Worm (Caenorhabditis elegans) whole organism, late embryonic: ENCODE data around the gene zig-8.

Experiments
- F13H6.1 ChIP-seq: sonication (generic microtip); optimal IDR thresholded peaks from 2 replicates; lab custom pipeline; 2016; ENCODE audit warnings: missing genetic modification characterization, missing compliant biosample characterization
- K02D7.2 ChIP-seq: sonication (generic microtip); optimal IDR thresholded peaks from 2 replicates; lab custom pipeline; 2017; ENCODE audit warnings: mild to moderate bottlenecking, missing genetic modification characterization, missing compliant biosample characterization
- ceh-34 ChIP-seq: sonication (generic microtip); optimal IDR thresholded peaks from 2 replicates; lab custom pipeline; 2016; ENCODE audit warnings: mild to moderate bottlenecking, missing genetic modification characterization, missing compliant biosample characterization
- ceh-9 ChIP-seq: sonication (generic microtip); optimal IDR thresholded peaks from 2 replicates; lab custom pipeline; 2016; ENCODE audit warnings: mild to moderate bottlenecking, missing genetic modification characterization, inconsistent platforms, missing compliant biosample characterization
- ets-4 ChIP-seq: sonication (generic microtip); optimal IDR thresholded peaks from 2 replicates; lab custom pipeline; 2016; ENCODE audit warnings: missing genetic modification characterization, missing compliant biosample characterization
- eyg-1 ChIP-seq: sonication (generic microtip); optimal IDR thresholded peaks from 2 replicates; lab custom pipeline; 2016; ENCODE audit warnings: missing genotype, missing genetic modification characterization, missing compliant biosample characterization
- hlh-30 ChIP-seq: sonication (generic microtip); optimal IDR thresholded peaks from 2 replicates; lab custom pipeline; 2017; ENCODE audit warnings: antibody characterized with exemption, missing genetic modification characterization, missing compliant biosample characterization; ENCODE audit not compliant: insufficient read depth
- nfya-1 ChIP-seq: sonication (generic microtip); optimal IDR thresholded peaks from 2 replicates; lab custom pipeline; 2017; ENCODE audit warnings: missing genetic modification characterization, mild to moderate bottlenecking, missing compliant biosample characterization, antibody characterized with exemption, moderate library complexity
- nhr-232 ChIP-seq: sonication (generic microtip); optimal IDR thresholded peaks from 2 replicates; lab custom pipeline; 2016; ENCODE audit warnings: missing genetic modification characterization, missing compliant biosample characterization
- pqm-1 ChIP-seq: sonication (generic microtip); optimal IDR thresholded peaks from 2 replicates; lab custom pipeline; 2016; ENCODE audit warnings: missing genetic modification characterization, missing compliant biosample characterization
- pros-1 ChIP-seq: fragments of 150-350 bp; optimal IDR thresholded peaks from 2 replicates; lab custom pipeline; 2014; ENCODE audit warnings: missing biosample characterization, missing genetic modification reagents, missing genetic modification characterization
- rnt-1 ChIP-seq: sonication (generic microtip); optimal IDR thresholded peaks from 2 replicates; lab custom pipeline; 2016; ENCODE audit warnings: missing genetic modification characterization, missing compliant biosample characterization
- tbx-7 ChIP-seq: sonication (generic microtip); optimal IDR thresholded peaks from 2 replicates; lab custom pipeline; 2016; ENCODE audit warnings: missing genotype, missing genetic modification characterization, missing compliant biosample characterization
- ztf-16 ChIP-seq: sonication (generic microtip); optimal IDR thresholded peaks from 2 replicates; lab custom pipeline; 2017; ENCODE audit warnings: missing genetic modification characterization, missing compliant biosample characterization

DNA sequence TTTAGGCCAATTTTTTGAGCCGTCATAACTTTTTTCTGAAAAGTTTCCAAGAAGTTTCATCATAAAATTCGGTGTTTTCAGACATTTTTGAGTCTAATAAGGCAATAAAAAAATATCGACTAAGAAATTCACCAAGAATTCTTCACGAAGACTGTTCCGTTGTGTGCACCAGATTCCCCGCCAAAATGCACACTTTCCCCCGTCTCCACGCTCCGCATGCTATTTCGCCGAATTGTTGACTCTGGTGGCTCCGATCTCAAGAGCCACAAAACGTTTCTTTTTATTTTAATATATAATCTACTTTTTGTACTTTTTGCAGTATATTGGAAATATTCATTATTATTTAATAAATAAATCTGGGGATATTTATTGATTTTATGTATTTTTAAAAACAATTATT lies 14.1 kb upstream of the zig-8 start:
- TF ChIP-seq F13H6.1 (no peak), ztf-16 (no peak), pqm-1 (tag; lab: Kevin White, UChicago) (no peak), tbx-7 (tag; lab: Kevin White, UChicago) (no peak), ceh-9 (tag; lab: Kevin White, UChicago) (no peak), pros-1 (tag; lab: Kevin White, UChicago) (no peak), ceh-34 (tag; lab: Kevin White, UChicago) (no peak), rnt-1 (tag; lab: Kevin White, UChicago) (no peak), hlh-30 (tag; lab: Kevin White, UChicago) (no peak), nhr-232 (tag; lab: Kevin White, UChicago) (no peak), ets-4 (tag; lab: Kevin White, UChicago) (no peak), K02D7.2 (tag; lab: Kevin White, UChicago) (no peak), nfya-1 (tag; lab: Kevin White, UChicago) (no peak), eyg-1 (tag; lab: Kevin White, UChicago) (no peak)
